Fruit fly (Drosophila melanogaster) whole organism, embryonic: Measurements from ENCODE around the gene comm.

Experiments
- Atf3 ChIP-seq: fragments of 200-800 bp; sonication (Bioruptor generic); optimal IDR thresholded peaks from 3 replicates; lab custom pipeline; 2016; ENCODE audit warnings: missing biosample characterization, missing genetic modification characterization
- CG12219 ChIP-seq: fragments of 200-800 bp; sonication (Bioruptor generic); optimal IDR thresholded peaks from 3 replicates; lab custom pipeline; 2018; ENCODE audit warnings: missing biosample characterization, mild to moderate bottlenecking, missing genetic modification characterization
- CG13123 ChIP-seq: fragments of 200-800 bp; sonication (Bioruptor generic); optimal IDR thresholded peaks from 2 replicates; lab custom pipeline; 2016; ENCODE audit warnings: missing biosample characterization, missing genetic modification characterization
- CG13296 ChIP-seq: fragments of 200-800 bp; sonication (Bioruptor generic); optimal IDR thresholded peaks from 3 replicates; lab custom pipeline; 2018; ENCODE audit warnings: missing biosample characterization, mild to moderate bottlenecking, missing genetic modification characterization
- CG13775 ChIP-seq: fragments of 200-800 bp; sonication (Bioruptor generic); optimal IDR thresholded peaks from 3 replicates; lab custom pipeline; 2017; ENCODE audit warnings: missing biosample characterization, mild to moderate bottlenecking, missing genetic modification characterization
- CG15514 ChIP-seq: fragments of 200-800 bp; sonication (Bioruptor generic); optimal IDR thresholded peaks from 3 replicates; lab custom pipeline; 2017; ENCODE audit warnings: missing biosample characterization, missing genetic modification characterization, mild to moderate bottlenecking, moderate library complexity, missing genetic modification reagents
- CG16815 ChIP-seq: fragments of 200-800 bp; sonication (Bioruptor generic); optimal IDR thresholded peaks from 3 replicates; lab custom pipeline; 2017; ENCODE audit warnings: missing biosample characterization, mild to moderate bottlenecking, missing genetic modification characterization
- CG17568 ChIP-seq: fragments of 200-800 bp; sonication (Bioruptor generic); optimal IDR thresholded peaks from 2 replicates; lab custom pipeline; 2018; ENCODE audit warnings: missing biosample characterization, mild to moderate bottlenecking, missing genetic modification characterization, moderate library complexity
- CG17829 ChIP-seq: fragments of 200-800 bp; optimal IDR thresholded peaks from 2 replicates; lab custom pipeline; 2019; ENCODE audit warnings: missing biosample characterization, mild to moderate bottlenecking, missing genetic modification characterization, moderate library complexity
- CG2129 ChIP-seq: fragments of 200-800 bp; sonication (Bioruptor generic); IDR thresholded peaks from 2 replicates; pipeline ENCODE4 v1.3.6; 2022; ENCODE audit warnings: missing biosample characterization, missing genetic modification characterization; ENCODE audit not compliant: partially characterized antibody
- CG30020 ChIP-seq: fragments of 200-800 bp; optimal IDR thresholded peaks from 2 replicates; lab custom pipeline; 2019; ENCODE audit warnings: missing biosample characterization, mild to moderate bottlenecking, missing genetic modification characterization, moderate library complexity
- CG4617 ChIP-seq: fragments of 200-800 bp; sonication (Bioruptor generic); optimal IDR thresholded peaks from 3 replicates; lab custom pipeline; 2016; ENCODE audit warnings: missing biosample characterization, missing genetic modification characterization, borderline replicate concordance
- CG5953 ChIP-seq: fragments of 200-800 bp; sonication (Bioruptor generic); IDR thresholded peaks from 2 replicates; pipeline ENCODE4 v1.3.6; 2022; ENCODE audit warnings: missing biosample characterization, missing genetic modification characterization
- CG6689 ChIP-seq: fragments of 200-800 bp; sonication (Bioruptor generic); IDR thresholded peaks from 2 replicates; pipeline ENCODE4 v1.3.6; 2022; ENCODE audit warnings: missing biosample characterization, missing genetic modification characterization
- CG9932 ChIP-seq: fragments of 200-800 bp; sonication (Bioruptor generic); IDR thresholded peaks from 2 replicates; pipeline ENCODE4 v1.3.6; 2022; ENCODE audit warnings: missing biosample characterization, missing genetic modification characterization
- D19A ChIP-seq: fragments of 200-800 bp; optimal IDR thresholded peaks from 3 replicates; lab custom pipeline; 2019; ENCODE audit warnings: missing biosample characterization, mild to moderate bottlenecking, missing genetic modification characterization, moderate library complexity
- Dfd ChIP-seq, 2 experiments: fragments of >200 bp; optimal IDR thresholded peaks; 2 replicates each; lab custom pipeline; 2017; ENCODE audit warnings: missing biosample characterization in 2 of 2, missing genetic modification characterization in 2 of 2
- Dp ChIP-seq: fragments of 200-800 bp; sonication (Bioruptor generic); optimal IDR thresholded peaks from 2 replicates; lab custom pipeline; 2018; ENCODE audit warnings: missing biosample characterization, mild to moderate bottlenecking, missing genetic modification characterization, moderate library complexity
- Drgx ChIP-seq: fragments of 200-800 bp; sonication (Bioruptor generic); IDR thresholded peaks from 2 replicates; pipeline ENCODE4 v1.3.6; 2022; ENCODE audit warnings: missing biosample characterization, missing genetic modification characterization
- Hand ChIP-seq: fragments of 200-800 bp; sonication (Bioruptor generic); optimal IDR thresholded peaks from 2 replicates; lab custom pipeline; 2017; ENCODE audit warnings: mild to moderate bottlenecking, missing biosample characterization, missing genetic modification reagents, missing genetic modification characterization
- Myb ChIP-seq: fragments of 200-800 bp; sonication (Bioruptor generic); optimal IDR thresholded peaks from 2 replicates; lab custom pipeline; 2016; ENCODE audit warnings: missing biosample characterization, missing genetic modification characterization
- NC2α ChIP-seq: fragments of 200-800 bp; sonication (Bioruptor generic); optimal IDR thresholded peaks from 2 replicates; lab custom pipeline; 2016; ENCODE audit warnings: missing biosample characterization, missing genetic modification characterization
- Poxn ChIP-seq: fragments of 200-800 bp; sonication (Bioruptor generic); IDR thresholded peaks from 2 replicates; pipeline ENCODE4 v1.3.6; 2022; ENCODE audit warnings: missing biosample characterization, missing genetic modification characterization
- Trl ChIP-seq, 3 experiments: fragments of >200 bp in 2 of 3; fragments of 200-800 bp in 1 of 3; sonication (Bioruptor generic) in 1 of 3; optimal IDR thresholded peaks; 2 replicates in 1 of 3; 3 replicates in 2 of 3; lab custom pipeline; 2016 to 2017; ENCODE audit warnings: missing biosample characterization in 1 of 3, missing genetic modification characterization in 1 of 3
- ac ChIP-seq: fragments of 200-800 bp; sonication (Bioruptor generic); optimal IDR thresholded peaks from 3 replicates; lab custom pipeline; 2017; ENCODE audit warnings: missing biosample characterization, mild to moderate bottlenecking, missing genetic modification characterization
- bab2 ChIP-seq: fragments of 200-800 bp; sonication (Bioruptor generic); optimal IDR thresholded peaks from 2 replicates; lab custom pipeline; 2016; ENCODE audit warnings: missing biosample characterization, missing genetic modification characterization
- bcd ChIP-seq: fragments of 200-800 bp; sonication (Bioruptor generic); optimal IDR thresholded peaks from 2 replicates; lab custom pipeline; 2017; ENCODE audit warnings: missing biosample characterization, mild to moderate bottlenecking, missing genetic modification characterization
- cato ChIP-seq: fragments of 200-800 bp; sonication (Bioruptor generic); optimal IDR thresholded peaks from 2 replicates; lab custom pipeline; 2016; ENCODE audit warnings: missing biosample characterization, missing genetic modification characterization, borderline replicate concordance
- chif ChIP-seq, 2 experiments: fragments of 200-800 bp; sonication (Bioruptor generic); optimal IDR thresholded peaks; 3 replicates each; lab custom pipeline; 2016; ENCODE audit warnings: missing biosample characterization in 2 of 2, missing genetic modification characterization in 2 of 2
- chinmo ChIP-seq: fragments of 200-800 bp; sonication (Bioruptor generic); IDR thresholded peaks from 4 replicates; pipeline ENCODE4 v1.3.6; 2022; ENCODE audit warnings: missing biosample characterization, missing genetic modification characterization; ENCODE audit not compliant: partially characterized antibody
- crc ChIP-seq: fragments of 200-800 bp; sonication (Bioruptor generic); optimal IDR thresholded peaks from 2 replicates; lab custom pipeline; 2016; ENCODE audit warnings: missing biosample characterization, missing genetic modification characterization
- crp ChIP-seq, 2 experiments: fragments of 200-800 bp; sonication (Bioruptor generic); optimal IDR thresholded peaks; 2 replicates in 1 of 2; 3 replicates in 1 of 2; lab custom pipeline; 2017; ENCODE audit warnings: missing biosample characterization in 2 of 2, missing genetic modification characterization in 2 of 2, mild to moderate bottlenecking in 1 of 2, moderate library complexity in 1 of 2
- dm ChIP-seq: fragments of 200-800 bp; sonication (Bioruptor generic); optimal IDR thresholded peaks from 3 replicates; lab custom pipeline; 2016; ENCODE audit warnings: missing biosample characterization, missing genetic modification characterization
- esg ChIP-seq: fragments of 200-800 bp; sonication (Bioruptor generic); conservative IDR thresholded peaks from 2 replicates; pipeline ENCODE4 v1.3.6; 2022; ENCODE audit warnings: missing biosample characterization, missing genetic modification characterization
- gem ChIP-seq: fragments of 200-800 bp; sonication (Bioruptor generic); optimal IDR thresholded peaks from 2 replicates; lab custom pipeline; 2019; ENCODE audit warnings: missing biosample characterization, mild to moderate bottlenecking, missing genetic modification characterization, moderate library complexity
- lab ChIP-seq: fragments of 200-800 bp; sonication (Bioruptor generic); optimal IDR thresholded peaks from 3 replicates; lab custom pipeline; 2017; ENCODE audit warnings: missing biosample characterization, missing genetic modification characterization, mild to moderate bottlenecking, moderate library complexity, missing genetic modification reagents
- lilli ChIP-seq: fragments of 200-800 bp; sonication (Bioruptor generic); optimal IDR thresholded peaks from 3 replicates; lab custom pipeline; 2016; ENCODE audit warnings: missing biosample characterization, missing genetic modification characterization
- mam ChIP-seq: fragments of 200-800 bp; sonication (Bioruptor generic); optimal IDR thresholded peaks from 3 replicates; lab custom pipeline; 2016; ENCODE audit warnings: missing biosample characterization, missing genetic modification characterization
- nerfin-1 ChIP-seq: fragments of 200-800 bp; sonication (Bioruptor generic); optimal IDR thresholded peaks from 3 replicates; lab custom pipeline; 2019; ENCODE audit warnings: missing biosample characterization, mild to moderate bottlenecking, missing genetic modification characterization, moderate library complexity
- prd ChIP-seq, 3 experiments: fragments of >200 bp in 2 of 3; fragments of 200-800 bp in 1 of 3; sonication (Bioruptor generic) in 1 of 3; optimal IDR thresholded peaks in 2 of 3; IDR thresholded peaks in 1 of 3; 2 replicates in 2 of 3; 3 replicates in 1 of 3; pipeline versions ENCODE4 v1.3.6 to Lab custom; 2017 to 2022; ENCODE audit warnings: missing biosample characterization in 1 of 3, missing genetic modification characterization in 1 of 3
- psq ChIP-seq: fragments of 200-800 bp; sonication (Bioruptor generic); optimal IDR thresholded peaks from 2 replicates; lab custom pipeline; 2017; ENCODE audit warnings: missing biosample characterization, missing genetic modification characterization
- ro ChIP-seq: fragments of 200-800 bp; sonication (Bioruptor generic); IDR thresholded peaks from 2 replicates; pipeline ENCODE4 v1.3.6; 2022; ENCODE audit warnings: missing biosample characterization, missing genetic modification characterization
- scrt ChIP-seq: fragments of 200-800 bp; sonication (Bioruptor generic); optimal IDR thresholded peaks from 2 replicates; lab custom pipeline; 2018; ENCODE audit warnings: missing biosample characterization, mild to moderate bottlenecking, missing genetic modification characterization, moderate library complexity
- sd ChIP-seq: fragments of 200-800 bp; sonication (Bioruptor generic); optimal IDR thresholded peaks from 3 replicates; lab custom pipeline; 2018; ENCODE audit warnings: missing biosample characterization, mild to moderate bottlenecking, missing genetic modification characterization, moderate library complexity
- tgo ChIP-seq: fragments of 200-800 bp; sonication (Bioruptor generic); IDR thresholded peaks from 3 replicates; pipeline ENCODE4 v1.3.6; 2022; ENCODE audit warnings: missing biosample characterization, missing genetic modification characterization
- tin ChIP-seq: fragments of 200-800 bp; sonication (Bioruptor generic); optimal IDR thresholded peaks from 3 replicates; lab custom pipeline; 2016; ENCODE audit warnings: missing biosample characterization, missing genetic modification characterization
- unpg ChIP-seq: fragments of 200-800 bp; sonication (Bioruptor generic); optimal IDR thresholded peaks from 3 replicates; lab custom pipeline; 2018; ENCODE audit warnings: missing biosample characterization, mild to moderate bottlenecking, missing genetic modification characterization, moderate library complexity
- vvl ChIP-seq: fragments of 200-800 bp; sonication (Bioruptor generic); IDR thresholded peaks from 2 replicates; pipeline ENCODE4 v1.3.6; 2022; ENCODE audit warnings: missing biosample characterization, missing genetic modification characterization
- zen ChIP-seq: fragments of 200-800 bp; sonication (Bioruptor generic); optimal IDR thresholded peaks from 3 replicates; lab custom pipeline; 2018; ENCODE audit warnings: missing biosample characterization, mild to moderate bottlenecking, missing genetic modification characterization, moderate library complexity
- zfh1 ChIP-seq: fragments of 200-800 bp; sonication (Bioruptor generic); IDR thresholded peaks from 3 replicates; pipeline ENCODE4 v1.3.6; 2022; ENCODE audit warnings: missing biosample characterization, missing genetic modification characterization

comm gene

dm6 chr3L:15741843-15742242 lies 13.6 kb upstream of the comm start (continued):
- TF ChIP-seq unpg (GFP tag; lab: Kevin White, UChicago), result peak; percentile 3
- no peak for TF ChIP-seq Atf3 (GFP tag; lab: Kevin White, UChicago)
- no peak for TF ChIP-seq scrt (GFP tag; lab: Kevin White, UChicago)
- TF ChIP-seq Dfd (GFP tag; optimal IDR thresholded peaks at IDR 0.05; lab: Kevin White, UChicago), result no peak
- no peak for TF ChIP-seq Poxn (GFP tag; lab: Robert Waterston, UW)
- no peak for TF ChIP-seq CG6689 (GFP tag; lab: Robert Waterston, UW)
- TF ChIP-seq crc, result no peak
- no peak for TF ChIP-seq CG12219
- TF ChIP-seq CG17829, result no peak
- no peak for TF ChIP-seq tgo
- TF ChIP-seq chinmo (GFP tag; lab: Robert Waterston, UW), result no peak
- no peak for TF ChIP-seq prd (optimal IDR thresholded peaks at IDR 0.05; lab: Kevin White, UChicago)
- TF ChIP-seq prd (GFP tag; IDR thresholded peaks at IDR 0.05; lab: Robert Waterston, UW), result no peak
- TF ChIP-seq dm (GFP tag; lab: Kevin White, UChicago), result no peak
- no peak for TF ChIP-seq zfh1 (GFP tag; lab: Robert Waterston, UW)
- TF ChIP-seq bcd (GFP tag; lab: Kevin White, UChicago), result peak; percentile 15
- no peak for TF ChIP-seq sd (tag; lab: Kevin White, UChicago)
- TF ChIP-seq CG16815 (GFP tag; lab: Kevin White, UChicago), result no peak
- TF ChIP-seq CG2129, result no peak
- TF ChIP-seq CG13775 (GFP tag; lab: Kevin White, UChicago), result no peak
- TF ChIP-seq zen (tag; lab: Kevin White, UChicago), result no peak
- no peak for TF ChIP-seq vvl (GFP tag; lab: Robert Waterston, UW)
- no peak for TF ChIP-seq Myb (GFP tag; lab: Kevin White, UChicago)
- TF ChIP-seq bab2, result no peak
- TF ChIP-seq psq (GFP tag; lab: Kevin White, UChicago), result no peak
- TF ChIP-seq D19A, result no peak
- peak; percentile 49 for TF ChIP-seq lab (GFP tag; lab: Kevin White, UChicago)
- TF ChIP-seq chif (GFP tag; optimal IDR thresholded peaks at IDR 0.05; lab: Kevin White, UChicago), result no peak
- TF ChIP-seq CG13296 (GFP tag; lab: Kevin White, UChicago), result peak; percentile 9
- no peak for TF ChIP-seq NC2α (GFP tag; lab: Kevin White, UChicago)
- TF ChIP-seq Trl (optimal IDR thresholded peaks at IDR 0.05; lab: Kevin White, UChicago), result no peak
- TF ChIP-seq Trl (GFP tag; optimal IDR thresholded peaks at IDR 0.05; lab: Kevin White, UChicago), result no peak
- no peak for TF ChIP-seq mam (GFP tag; lab: Kevin White, UChicago)
- TF ChIP-seq ro (GFP tag; lab: Robert Waterston, UW), result no peak
- TF ChIP-seq CG9932 (GFP tag; lab: Robert Waterston, UW), result no peak
- TF ChIP-seq CG17568 (GFP tag; lab: Kevin White, UChicago), result peak; percentile 13
- no peak for TF ChIP-seq Hand (GFP tag; lab: Kevin White, UChicago)
- no peak for TF ChIP-seq crp (GFP tag; optimal IDR thresholded peaks at IDR 0.05; lab: Kevin White, UChicago)
- no peak for TF ChIP-seq nerfin-1 (tag; lab: Kevin White, UChicago)
- no peak for TF ChIP-seq CG30020 (tag; lab: Kevin White, UChicago)
- no peak for TF ChIP-seq tin (GFP tag; lab: Kevin White, UChicago)
- peak; percentile 26 for TF ChIP-seq CG15514 (GFP tag; lab: Kevin White, UChicago)
- no peak for TF ChIP-seq CG5953 (GFP tag; lab: Robert Waterston, UW)
- TF ChIP-seq CG4617 (GFP tag; lab: Kevin White, UChicago), result no peak
- no peak for TF ChIP-seq Dp
- no peak for TF ChIP-seq CG13123 (GFP tag; lab: Kevin White, UChicago)
- no peak for TF ChIP-seq esg (GFP tag; lab: Robert Waterston, UW)
- TF ChIP-seq gem (tag; lab: Kevin White, UChicago), result no peak
- no peak for TF ChIP-seq lilli (GFP tag; lab: Kevin White, UChicago)
- TF ChIP-seq Drgx, result no peak
- TF ChIP-seq cato, result no peak
- TF ChIP-seq ac (GFP tag; lab: Kevin White, UChicago), result no peak
